Fruit fly (Drosophila melanogaster): Measurements from ENCODE around the gene CG13667.

The CG13667 gene

dm6 chr3L:8421361-8421760 lies 16.1 kb downstream of the CG13667 start:
- no peak for TF ChIP-seq tai (GFP tag; optimal IDR thresholded peaks at IDR 0.05)
- no peak for TF ChIP-seq N (GFP tag; optimal IDR thresholded peaks at IDR 0.05)
- TF ChIP-seq usp (GFP tag; optimal IDR thresholded peaks at IDR 0.05): no peak
- no peak for TF ChIP-seq foxo (GFP tag; optimal IDR thresholded peaks at IDR 0.05)
- TF ChIP-seq OdsH (GFP tag; optimal IDR thresholded peaks at IDR 0.05): no peak
- TF ChIP-seq Dfd (GFP tag; optimal IDR thresholded peaks at IDR 0.05): no peak
- no peak for TF ChIP-seq brk (GFP tag; optimal IDR thresholded peaks at IDR 0.05)
- TF ChIP-seq fru (GFP tag; optimal IDR thresholded peaks at IDR 0.05): no peak
- TF ChIP-seq Hr78 (GFP tag; optimal IDR thresholded peaks at IDR 0.05): no peak
- TF ChIP-seq Mio (GFP tag; optimal IDR thresholded peaks at IDR 0.05): no peak
- TF ChIP-seq CG32264 (GFP tag; optimal IDR thresholded peaks at IDR 0.05): no peak

- no peak for TF ChIP-seq woc (GFP tag; optimal IDR thresholded peaks at IDR 0.05)
- TF ChIP-seq CG9705 (GFP tag; optimal IDR thresholded peaks at IDR 0.05): no peak
- no peak for TF ChIP-seq lola (GFP tag; optimal IDR thresholded peaks at IDR 0.05)
- no peak for TF ChIP-seq Sp1 (GFP tag; optimal IDR thresholded peaks at IDR 0.05)
- no peak for TF ChIP-seq rgr (GFP tag; optimal IDR thresholded peaks at IDR 0.05)
- no peak for TF ChIP-seq sv (GFP tag; optimal IDR thresholded peaks at IDR 0.05)
- TF ChIP-seq tai (GFP tag; optimal IDR thresholded peaks at IDR 0.05): no peak
- no peak for TF ChIP-seq sage (GFP tag; optimal IDR thresholded peaks at IDR 0.05)
- TF ChIP-seq Vsx2 (GFP tag; optimal IDR thresholded peaks at IDR 0.05; ENCODE audit: partially characterized antibody): no peak
- no peak for TF ChIP-seq psq (GFP tag; optimal IDR thresholded peaks at IDR 0.05)
- TF ChIP-seq HLH106 (tag; optimal IDR thresholded peaks at IDR 0.05): no peak
- no peak for TF ChIP-seq dmrt93B (GFP tag; optimal IDR thresholded peaks at IDR 0.05)
- TF ChIP-seq usp (GFP tag; optimal IDR thresholded peaks at IDR 0.05): no peak
- TF ChIP-seq Hr78 (GFP tag; optimal IDR thresholded peaks at IDR 0.05): no peak
- no peak for TF ChIP-seq dl (GFP tag; optimal IDR thresholded peaks at IDR 0.05; ENCODE audit: insufficient read depth in 1 of 2, partially characterized antibody in 2 of 2)
Measured at dm6 chr3L:8421808-8422586, 16.7 kb downstream of the CG13667 start, which contains the start of gene CG32354. Gene CG32354 (minus strand): TSS chr3L:8422205.

dm6 chr3L:8423156-8423555 lies 17.9 kb downstream of the CG13667 start:
- no peak for TF ChIP-seq pan (optimal IDR thresholded peaks at IDR 0.05)
- TF ChIP-seq fru (GFP tag; optimal IDR thresholded peaks at IDR 0.05): no peak
- no peak for TF ChIP-seq psq (GFP tag; optimal IDR thresholded peaks at IDR 0.05)
- no peak for TF ChIP-seq brk (GFP tag; optimal IDR thresholded peaks at IDR 0.05)
- TF ChIP-seq sv (GFP tag; optimal IDR thresholded peaks at IDR 0.05): no peak

dm6 chr3L:8424831-8425336 lies 19.6 kb downstream of the CG13667 start, which contains the start of gene Cbl:
Gene Cbl (plus strand): TSS chr3L:8424954.
- TF ChIP-seq Rel (GFP tag; optimal IDR thresholded peaks at IDR 0.05): no peak
- peak; percentile 12 for TF ChIP-seq Rel (tag; optimal IDR thresholded peaks at IDR 0.05)
- TF ChIP-seq Vsx2 (GFP tag; optimal IDR thresholded peaks at IDR 0.05; ENCODE audit: partially characterized antibody): peak; percentile 36
- TF ChIP-seq rgr (GFP tag; optimal IDR thresholded peaks at IDR 0.05): no peak
- TF ChIP-seq sage (GFP tag; optimal IDR thresholded peaks at IDR 0.05): no peak
- peak; percentile 8 for TF ChIP-seq Dif (GFP tag; optimal IDR thresholded peaks at IDR 0.05; ENCODE audit: partially characterized antibody)
- TF ChIP-seq h (GFP tag; optimal IDR thresholded peaks at IDR 0.05): peak; percentile 18

dm6 chr3L:8437583-8437982 lies 32.3 kb downstream of the CG13667 start:
- TF ChIP-seq Sp1 (GFP tag; optimal IDR thresholded peaks at IDR 0.05): no peak
- TF ChIP-seq Dfd (GFP tag; optimal IDR thresholded peaks at IDR 0.05): peak; percentile 98

dm6 chr3L:8440079-8440478 lies 34.8 kb downstream of the CG13667 start:
- TF ChIP-seq N (GFP tag; optimal IDR thresholded peaks at IDR 0.05) (no peak), CG32264 (GFP tag; optimal IDR thresholded peaks at IDR 0.05) (no peak), CG9705 (GFP tag; optimal IDR thresholded peaks at IDR 0.05) (no peak), Vsx2 (GFP tag; optimal IDR thresholded peaks at IDR 0.05; ENCODE audit: partially characterized antibody) (no peak), Mio (GFP tag; optimal IDR thresholded peaks at IDR 0.05) (no peak), jim (GFP tag; optimal IDR thresholded peaks at IDR 0.05) (no peak), Dif (GFP tag; optimal IDR thresholded peaks at IDR 0.05; ENCODE audit: partially characterized antibody) (no peak), foxo (GFP tag; optimal IDR thresholded peaks at IDR 0.05) (no peak), tai (GFP tag; optimal IDR thresholded peaks at IDR 0.05) (no peak), dmrt93B (GFP tag; optimal IDR thresholded peaks at IDR 0.05) (no peak), h (GFP tag; optimal IDR thresholded peaks at IDR 0.05) (no peak), dsf (GFP tag; optimal IDR thresholded peaks at IDR 0.05; ENCODE audit: borderline replicate concordance) (no peak)

Measured in whole organism, wandering third instar larva.